Worm (Caenorhabditis elegans) whole organism, L2 larva: ENCODE results near the gene F37A4.1.
A peak's percentile ranks its signal among the peaks of the same experiment; 100 is the strongest.

Source experiments
- C34F6.9 ChIP-seq: fragments of 150-350 bp; optimal IDR thresholded peaks from 2 replicates; lab custom pipeline; 2014; ENCODE audit warnings: missing biosample characterization, missing genetic modification characterization
- R02D3.7 ChIP-seq: fragments of 150-350 bp; optimal IDR thresholded peaks from 2 replicates; lab custom pipeline; 2014; ENCODE audit warnings: missing biosample characterization, missing genetic modification characterization
- aly-2 ChIP-seq: fragments of 150-350 bp; optimal IDR thresholded peaks from 2 replicates; lab custom pipeline; 2014; ENCODE audit warnings: missing biosample characterization, missing genetic modification characterization
- ama-1 ChIP-seq: fragments of 150-350 bp; optimal IDR thresholded peaks from 2 replicates; lab custom pipeline; 2018; ENCODE audit warnings: inconsistent platforms
- blmp-1 ChIP-seq: sonication (generic microtip); optimal IDR thresholded peaks from 2 replicates; lab custom pipeline; 2017; ENCODE audit warnings: missing genetic modification characterization, mild to moderate bottlenecking, missing compliant biosample characterization, antibody characterized with exemption, moderate library complexity; ENCODE audit not compliant: insufficient read depth
- ceh-16 ChIP-seq: fragments of 150-350 bp; optimal IDR thresholded peaks from 2 replicates; lab custom pipeline; 2014; ENCODE audit warnings: missing biosample characterization, missing genetic modification characterization
- dmd-4 ChIP-seq: sonication (generic microtip); optimal IDR thresholded peaks from 2 replicates; lab custom pipeline; 2017; ENCODE audit warnings: missing biosample characterization, missing genetic modification characterization
- egl-27 ChIP-seq: sonication (generic microtip); optimal IDR thresholded peaks from 3 replicates; lab custom pipeline; 2017; ENCODE audit warnings: missing biosample characterization, missing genetic modification reagents, missing genetic modification characterization
- fos-1 ChIP-seq: fragments of 150-350 bp; optimal IDR thresholded peaks from 2 replicates; lab custom pipeline; 2014; ENCODE audit warnings: missing biosample characterization, missing genetic modification characterization
- gmeb-1 ChIP-seq: fragments of 150-350 bp; optimal IDR thresholded peaks from 2 replicates; lab custom pipeline; 2014; ENCODE audit warnings: missing biosample characterization, missing genetic modification characterization
- lin-11 ChIP-seq: fragments of 150-350 bp; sonication (generic microtip); optimal IDR thresholded peaks from 2 replicates; lab custom pipeline; 2014; ENCODE audit warnings: missing biosample characterization, missing genetic modification characterization, inconsistent platforms, mixed read lengths
- lsy-2 ChIP-seq, 2 experiments: fragments of 150-350 bp in 1 of 2; sonication (generic microtip) in 1 of 2; optimal IDR thresholded peaks; 2 replicates each; lab custom pipeline; 2014 to 2017; ENCODE audit warnings: missing biosample characterization in 2 of 2, missing genetic modification characterization in 2 of 2
- mbf-1 ChIP-seq: sonication (generic microtip); optimal IDR thresholded peaks from 2 replicates; lab custom pipeline; 2017; ENCODE audit warnings: missing biosample characterization, missing genetic modification characterization
- mdl-1 ChIP-seq, 2 experiments: fragments of 150-350 bp in 1 of 2; sonication (generic microtip) in 1 of 2; optimal IDR thresholded peaks; 2 replicates each; lab custom pipeline; 2017; ENCODE audit warnings: missing biosample characterization in 2 of 2, missing genetic modification characterization in 2 of 2
- nhr-10 ChIP-seq: sonication (generic microtip); optimal IDR thresholded peaks from 2 replicates; lab custom pipeline; 2017; ENCODE audit warnings: missing biosample characterization, missing genetic modification characterization
- nhr-129 ChIP-seq: fragments of 150-350 bp; optimal IDR thresholded peaks from 2 replicates; lab custom pipeline; 2014; ENCODE audit warnings: missing biosample characterization, missing genetic modification characterization
- nhr-21 ChIP-seq: fragments of 150-350 bp; optimal IDR thresholded peaks from 2 replicates; lab custom pipeline; 2014; ENCODE audit warnings: missing biosample characterization, missing genetic modification characterization
- nhr-23 ChIP-seq: fragments of 150-350 bp; optimal IDR thresholded peaks from 2 replicates; lab custom pipeline; 2014; ENCODE audit warnings: missing biosample characterization, missing genetic modification reagents, missing genetic modification characterization
- nhr-237 ChIP-seq: fragments of 150-350 bp; optimal IDR thresholded peaks from 2 replicates; lab custom pipeline; 2014; ENCODE audit warnings: missing biosample characterization, missing genetic modification characterization
- nhr-25 ChIP-seq: fragments of 150-350 bp; sonication (generic microtip); optimal IDR thresholded peaks from 3 replicates; lab custom pipeline; 2014; ENCODE audit warnings: missing biosample characterization, missing genetic modification characterization
- nhr-6 ChIP-seq: fragments of 150-350 bp; optimal IDR thresholded peaks from 2 replicates; lab custom pipeline; 2014; ENCODE audit warnings: missing biosample characterization, missing genetic modification characterization
- nhr-77 ChIP-seq: fragments of 150-350 bp; optimal IDR thresholded peaks from 2 replicates; lab custom pipeline; 2014; ENCODE audit warnings: missing biosample characterization, missing genetic modification characterization
- peb-1 ChIP-seq: fragments of 150-350 bp; optimal IDR thresholded peaks from 2 replicates; lab custom pipeline; 2014; ENCODE audit warnings: missing biosample characterization, missing genetic modification characterization
- sem-4 ChIP-seq: fragments of 150-350 bp; optimal IDR thresholded peaks from 2 replicates; lab custom pipeline; 2014; ENCODE audit warnings: missing biosample characterization, missing genetic modification reagents, missing genetic modification characterization
- skn-1 ChIP-seq: sonication (generic microtip); optimal IDR thresholded peaks from 2 replicates; lab custom pipeline; 2017; ENCODE audit warnings: missing biosample characterization, missing genetic modification characterization
- sma-9 ChIP-seq, 2 experiments: fragments of 150-350 bp in 1 of 2; sonication (generic microtip) in 1 of 2; optimal IDR thresholded peaks; 2 replicates each; lab custom pipeline; 2014 to 2016; ENCODE audit warnings: missing genetic modification characterization in 2 of 2, mild to moderate bottlenecking in 1 of 2, missing biosample characterization in 1 of 2, missing compliant biosample characterization in 1 of 2, missing genetic modification reagents in 1 of 2, moderate library complexity in 1 of 2
- snpc-4 ChIP-seq: fragments of 150-350 bp; optimal IDR thresholded peaks from 2 replicates; lab custom pipeline; 2014; ENCODE audit warnings: missing biosample characterization, missing genetic modification characterization
- unc-39 ChIP-seq: fragments of 150-350 bp; optimal IDR thresholded peaks from 2 replicates; lab custom pipeline; 2014; ENCODE audit warnings: missing biosample characterization, missing genetic modification characterization
- unc-55 ChIP-seq: fragments of 150-350 bp; sonication (generic microtip); optimal IDR thresholded peaks from 3 replicates; lab custom pipeline; 2014; ENCODE audit warnings: missing biosample characterization, missing genetic modification reagents, missing genetic modification characterization
- zag-1 ChIP-seq: fragments of 150-350 bp; optimal IDR thresholded peaks from 2 replicates; lab custom pipeline; 2014; ENCODE audit warnings: missing biosample characterization, missing genetic modification characterization
- ztf-1 ChIP-seq: fragments of 200-800 bp; sonication (Bioruptor generic); conservative IDR thresholded peaks from 2 replicates; pipeline ENCODE4 v1.3.6; 2022; ENCODE audit warnings: missing genetic modification characterization, missing compliant biosample characterization
- ztf-11 ChIP-seq: sonication (generic microtip); optimal IDR thresholded peaks from 2 replicates; lab custom pipeline; 2017; ENCODE audit warnings: missing biosample characterization, missing genetic modification characterization
- ztf-4 ChIP-seq: fragments of 150-350 bp; optimal IDR thresholded peaks from 2 replicates; lab custom pipeline; 2014; ENCODE audit warnings: missing biosample characterization, missing genetic modification characterization

Gene F37A4.1

DNA sequence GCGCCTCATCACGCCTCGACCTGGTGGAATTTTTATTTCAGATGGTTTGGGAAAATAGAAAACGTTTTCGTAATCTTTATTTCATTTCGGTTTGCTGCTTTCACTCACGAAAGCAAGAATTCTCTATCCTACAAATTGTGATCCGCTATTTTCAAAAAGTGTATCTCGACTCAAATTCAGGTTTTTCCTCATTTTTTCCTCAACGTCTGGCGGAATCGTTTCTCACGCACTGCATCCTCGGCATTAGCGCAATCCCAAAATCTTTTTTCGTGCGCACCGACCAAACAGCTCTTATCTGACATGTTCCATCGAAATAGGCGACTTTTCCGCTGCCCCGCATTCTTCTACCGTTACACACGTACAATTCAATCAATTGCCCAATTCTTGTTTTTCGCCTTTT, 4.9 kb upstream of the F37A4.1 start, which contains the start of gene F37A4.3:
TSS of gene F37A4.3 (plus strand) at position 301 of the 400 bp plus-strand sequence.
- TF ChIP-seq gmeb-1 (tag; lab: Kevin White, UChicago) (no peak), sma-9 (GFP tag; optimal IDR thresholded peaks at IDR 0.05; lab: Kevin White, UChicago) (no peak), sma-9 (tag; optimal IDR thresholded peaks at IDR 0.05; lab: Kevin White, UChicago) (no peak), zag-1 (no peak), ztf-1 (GFP tag; lab: Robert Waterston, UW) (no peak), nhr-25 (tag; lab: Kevin White, UChicago) (no peak), nhr-23 (tag; lab: Kevin White, UChicago) (no peak), ceh-16 (tag; lab: Kevin White, UChicago) (no peak), skn-1 (tag; lab: Kevin White, UChicago) (no peak), snpc-4 (no peak), ztf-4 (tag; lab: Kevin White, UChicago) (no peak), mdl-1 (tag; optimal IDR thresholded peaks at IDR 0.05; lab: Kevin White, UChicago) (no peak), C34F6.9 (tag; lab: Kevin White, UChicago) (no peak), sem-4 (tag; lab: Kevin White, UChicago) (no peak), nhr-21 (tag; lab: Kevin White, UChicago) (no peak), egl-27 (tag; lab: Kevin White, UChicago) (no peak), R02D3.7 (no peak), nhr-77 (tag; lab: Kevin White, UChicago) (no peak), unc-55 (GFP tag; lab: Kevin White, UChicago) (no peak), lin-11 (no peak)

DNA sequence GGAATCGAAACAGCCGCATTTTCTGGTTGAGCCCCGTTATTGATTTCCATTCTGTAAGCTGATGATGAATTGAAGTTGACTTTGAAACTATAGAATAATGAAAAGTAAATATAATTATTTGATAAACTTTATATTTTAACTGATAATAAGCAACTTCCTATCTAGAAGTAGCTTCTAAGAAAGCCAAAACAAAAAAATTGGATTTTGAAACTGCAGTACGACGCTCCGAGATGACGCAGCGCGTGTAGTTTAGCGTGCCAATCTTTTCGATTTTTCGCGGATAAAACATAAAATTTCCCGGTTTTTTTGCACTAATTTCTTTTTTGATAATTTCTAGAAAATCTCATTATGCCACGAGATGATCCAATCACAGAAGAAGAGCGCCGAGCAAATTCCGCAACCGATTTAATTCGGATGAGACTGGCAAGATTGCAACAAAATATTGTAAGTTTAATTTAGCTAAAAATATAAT, 945 bp upstream of the F37A4.1 start, which contains the start of the genes bath-41 and F37A4.2:
TSS of gene bath-41 (minus strand) at position 51 of the 472 bp plus-strand sequence.
TSS of gene F37A4.2 (plus strand) at position 247 of the 472 bp plus-strand sequence.
- no peak for TF ChIP-seq mbf-1 (tag; lab: Kevin White, UChicago)
- TF ChIP-seq gmeb-1 (tag; lab: Kevin White, UChicago) = peak; percentile 29
- TF ChIP-seq dmd-4 (tag; lab: Kevin White, UChicago) = no peak

DNA sequence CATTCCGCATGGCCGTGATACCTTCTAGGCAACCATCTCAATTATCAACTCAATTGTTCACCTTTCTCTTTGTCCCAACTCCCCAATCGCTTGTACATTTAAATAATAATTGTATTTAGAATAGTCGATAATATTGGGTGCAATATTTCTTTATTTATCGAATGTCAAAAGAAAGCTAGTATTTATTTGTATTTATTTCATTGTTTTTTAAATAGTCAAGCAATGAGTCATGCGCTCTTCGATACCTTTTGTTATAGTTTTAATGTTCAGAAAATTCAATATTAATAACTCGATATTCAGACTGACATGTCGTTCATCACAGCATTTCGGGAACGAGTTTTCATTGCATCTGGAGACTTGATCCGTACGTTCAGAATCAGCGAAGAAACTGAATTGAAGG, 2.3 kb downstream of the F37A4.1 start, which contains the start of gene wdr-4:
TSS of gene wdr-4 (plus strand) at position 301 of the 400 bp plus-strand sequence.
- TF ChIP-seq fos-1 (tag; lab: Kevin White, UChicago) (no peak), nhr-6 (tag; lab: Kevin White, UChicago) (no peak), lin-11 (no peak), ztf-11 (no peak), nhr-10 (tag; lab: Kevin White, UChicago) (no peak), nhr-129 (no peak), skn-1 (tag; lab: Kevin White, UChicago) (no peak), aly-2 (no peak), nhr-237 (tag; lab: Kevin White, UChicago) (no peak), peb-1 (tag; lab: Kevin White, UChicago) (no peak), snpc-4 (no peak), ama-1 (lab: Kevin White, UChicago) (no peak), lsy-2 (tag; optimal IDR thresholded peaks at IDR 0.05; lab: Kevin White, UChicago) (no peak), unc-39 (tag; lab: Kevin White, UChicago) (no peak)

DNA sequence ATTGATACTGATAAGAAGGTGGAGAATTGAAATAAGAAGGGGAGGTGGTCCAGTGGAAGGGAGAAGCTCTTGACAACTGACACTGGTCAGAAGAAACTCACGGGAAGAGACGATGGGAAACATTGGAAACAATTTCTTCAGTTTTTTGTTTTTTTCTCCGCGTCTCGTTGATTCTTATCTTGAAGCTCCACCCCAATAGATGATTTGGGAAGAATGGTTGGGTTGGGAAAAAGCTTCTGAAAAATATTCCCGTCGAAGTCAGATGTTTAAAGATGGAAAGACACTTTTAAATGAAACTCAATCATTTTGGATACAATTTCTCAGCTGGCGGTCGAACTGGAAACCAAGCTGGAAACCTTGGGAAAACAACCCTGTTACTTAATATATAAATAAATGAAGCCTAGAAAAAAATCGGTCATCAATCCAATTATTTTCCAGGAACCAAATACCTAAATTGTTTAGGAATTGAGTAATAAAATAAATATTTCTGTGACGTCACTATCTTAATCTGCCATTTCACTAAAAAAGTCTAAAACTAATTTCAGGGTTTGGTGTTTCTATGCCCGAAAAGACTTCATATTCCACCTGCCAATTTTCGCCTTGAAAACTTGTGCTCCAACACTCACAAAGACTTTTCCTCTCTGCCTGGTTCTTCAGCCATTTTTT, 7.1 kb downstream of the F37A4.1 start, which contains the start of the genes Y102E9.5 and odr-4:
TSS of gene Y102E9.5 (minus strand) at position 101 of the 666 bp plus-strand sequence.
TSS of gene odr-4 (plus strand) at position 616 of the 666 bp plus-strand sequence.
- TF ChIP-seq ztf-11 (no peak), blmp-1 (tag; lab: Kevin White, UChicago) (no peak), sem-4 (tag; lab: Kevin White, UChicago) (no peak), C34F6.9 (tag; lab: Kevin White, UChicago) (no peak)

DNA sequence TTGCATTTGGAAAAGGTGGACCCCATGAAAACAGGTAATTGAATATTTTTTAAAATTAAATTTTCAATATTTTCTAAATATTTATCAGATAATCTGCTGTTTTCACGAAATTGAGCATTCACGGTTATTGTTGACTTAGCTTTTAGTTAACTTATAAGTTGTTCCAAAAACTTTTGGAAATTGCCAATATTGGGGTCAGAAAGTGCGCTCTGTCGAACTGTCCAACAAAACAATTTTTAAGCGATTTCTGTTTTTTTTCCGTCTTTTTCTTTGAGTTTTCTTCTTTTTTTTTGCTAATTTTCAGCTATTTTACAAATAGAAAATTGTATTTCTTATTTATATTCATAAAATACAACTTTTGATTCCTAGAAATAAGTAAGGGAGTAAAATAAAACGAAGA, 8.1 kb downstream of the F37A4.1 start:
- TF ChIP-seq skn-1 (tag; lab: Kevin White, UChicago) (no peak), aly-2 (no peak), sem-4 (tag; lab: Kevin White, UChicago) (no peak), lsy-2 (tag; optimal IDR thresholded peaks at IDR 0.05; lab: Kevin White, UChicago) (peak in 1 of 2 experiments; percentile 16), C34F6.9 (tag; lab: Kevin White, UChicago) (peak; percentile 2)
- TF ChIP-seq, all 48 proteins: peak for 2
